Fruit fly (Drosophila melanogaster) whole organism, embryonic: ENCODE results near the gene Nup43.

Source experiments
- BtbVII ChIP-seq: fragments of 200-800 bp; sonication (Bioruptor generic); optimal IDR thresholded peaks from 3 replicates; lab custom pipeline; 2017; ENCODE audit warnings: missing biosample characterization, mild to moderate bottlenecking, missing genetic modification characterization
- CG11504 ChIP-seq: fragments of 200-800 bp; sonication (Bioruptor generic); optimal IDR thresholded peaks from 3 replicates; lab custom pipeline; 2019; ENCODE audit warnings: missing biosample characterization, mild to moderate bottlenecking, missing genetic modification characterization, moderate library complexity
- CG11723 ChIP-seq: fragments of 200-800 bp; sonication (Bioruptor generic); optimal IDR thresholded peaks from 2 replicates; lab custom pipeline; 2017; ENCODE audit warnings: missing biosample characterization, mild to moderate bottlenecking, missing genetic modification characterization
- CG13775 ChIP-seq: fragments of 200-800 bp; sonication (Bioruptor generic); optimal IDR thresholded peaks from 3 replicates; lab custom pipeline; 2017; ENCODE audit warnings: missing biosample characterization, mild to moderate bottlenecking, missing genetic modification characterization
- CG15269 ChIP-seq: fragments of 200-800 bp; sonication (Bioruptor generic); optimal IDR thresholded peaks from 2 replicates; lab custom pipeline; 2018; ENCODE audit warnings: missing biosample characterization, mild to moderate bottlenecking, missing genetic modification characterization, moderate library complexity
- CG15479 ChIP-seq: fragments of 200-800 bp; sonication (Bioruptor generic); optimal IDR thresholded peaks from 3 replicates; lab custom pipeline; 2019; ENCODE audit warnings: missing biosample characterization, mild to moderate bottlenecking, missing genetic modification characterization, moderate library complexity
- CG18476 ChIP-seq: fragments of 200-800 bp; sonication (Bioruptor generic); optimal IDR thresholded peaks from 2 replicates; lab custom pipeline; 2016; ENCODE audit warnings: missing biosample characterization, mild to moderate bottlenecking, missing genetic modification characterization
- CG2116 ChIP-seq: fragments of 200-800 bp; sonication (Bioruptor generic); optimal IDR thresholded peaks from 3 replicates; lab custom pipeline; 2018; ENCODE audit warnings: missing biosample characterization, mild to moderate bottlenecking, missing genetic modification characterization
- CG2678 ChIP-seq: fragments of 200-800 bp; sonication (Bioruptor generic); optimal IDR thresholded peaks from 3 replicates; lab custom pipeline; 2019; ENCODE audit warnings: missing biosample characterization, mild to moderate bottlenecking, missing genetic modification characterization, moderate library complexity
- CG30403 ChIP-seq: fragments of 200-800 bp; sonication (Bioruptor generic); optimal IDR thresholded peaks from 3 replicates; lab custom pipeline; 2016; ENCODE audit warnings: missing biosample characterization, missing genetic modification characterization
- CG31365 ChIP-seq: fragments of 200-800 bp; sonication (Bioruptor generic); optimal IDR thresholded peaks from 2 replicates; lab custom pipeline; 2018; ENCODE audit warnings: missing biosample characterization, mild to moderate bottlenecking, missing genetic modification characterization
- CG3281 ChIP-seq: fragments of 200-800 bp; sonication (Bioruptor generic); optimal IDR thresholded peaks from 3 replicates; lab custom pipeline; 2017; ENCODE audit warnings: missing biosample characterization, mild to moderate bottlenecking, missing genetic modification characterization
- CG4404 ChIP-seq: fragments of 200-800 bp; sonication (Bioruptor generic); IDR thresholded peaks from 2 replicates; pipeline ENCODE4 v1.3.6; 2022; ENCODE audit warnings: missing biosample characterization, missing genetic modification characterization
- CG6175 ChIP-seq: fragments of 200-800 bp; sonication (Bioruptor generic); IDR thresholded peaks from 3 replicates; pipeline ENCODE4 v1.3.6; 2022; ENCODE audit warnings: missing biosample characterization, missing genetic modification characterization
- CG7839 ChIP-seq: fragments of 200-800 bp; sonication (Bioruptor generic); optimal IDR thresholded peaks from 3 replicates; lab custom pipeline; 2018; ENCODE audit warnings: missing biosample characterization, mild to moderate bottlenecking, missing genetic modification characterization, moderate library complexity
- CG9609 ChIP-seq: fragments of 200-800 bp; sonication (Bioruptor generic); optimal IDR thresholded peaks from 3 replicates; lab custom pipeline; 2016; ENCODE audit warnings: missing biosample characterization, missing genetic modification characterization
- Dll ChIP-seq: fragments of 200-800 bp; sonication (Bioruptor generic); IDR thresholded peaks from 4 replicates; pipeline ENCODE4 v1.3.6; 2022; ENCODE audit warnings: missing biosample characterization, missing genetic modification characterization; ENCODE audit not compliant: partially characterized antibody
- Dp ChIP-seq: fragments of 200-800 bp; sonication (Bioruptor generic); optimal IDR thresholded peaks from 2 replicates; lab custom pipeline; 2018; ENCODE audit warnings: missing biosample characterization, mild to moderate bottlenecking, missing genetic modification characterization, moderate library complexity
- Drgx ChIP-seq: fragments of 200-800 bp; sonication (Bioruptor generic); IDR thresholded peaks from 2 replicates; pipeline ENCODE4 v1.3.6; 2022; ENCODE audit warnings: missing biosample characterization, missing genetic modification characterization
- Lim3 ChIP-seq: fragments of 200-800 bp; sonication (Bioruptor generic); IDR thresholded peaks from 2 replicates; pipeline ENCODE4 v1.3.6; 2022; ENCODE audit warnings: missing biosample characterization, missing genetic modification characterization
- Oli ChIP-seq: fragments of 200-800 bp; sonication (Bioruptor generic); optimal IDR thresholded peaks from 2 replicates; lab custom pipeline; 2018; ENCODE audit warnings: missing biosample characterization, mild to moderate bottlenecking, missing genetic modification characterization, moderate library complexity
- Scr ChIP-seq: fragments of 200-800 bp; sonication (Bioruptor generic); IDR thresholded peaks from 2 replicates; pipeline ENCODE4 v1.3.6; 2022; ENCODE audit warnings: missing biosample characterization, missing genetic modification characterization; ENCODE audit not compliant: partially characterized antibody
- Sox102F ChIP-seq: fragments of 200-800 bp; sonication (Bioruptor generic); optimal IDR thresholded peaks from 2 replicates; lab custom pipeline; 2018; ENCODE audit warnings: missing biosample characterization, mild to moderate bottlenecking, missing genetic modification characterization, moderate library complexity
- Vsx1 ChIP-seq: fragments of 200-800 bp; sonication (Bioruptor generic); optimal IDR thresholded peaks from 2 replicates; lab custom pipeline; 2017; ENCODE audit warnings: missing biosample characterization, mild to moderate bottlenecking, missing genetic modification characterization, missing genetic modification reagents
- ara ChIP-seq: fragments of 200-800 bp; sonication (Bioruptor generic); IDR thresholded peaks from 2 replicates; pipeline ENCODE4 v1.3.6; 2022; ENCODE audit warnings: missing biosample characterization, missing genetic modification characterization
- bsh ChIP-seq, 2 experiments: fragments of 200-800 bp; sonication (Bioruptor generic); optimal IDR thresholded peaks; 2 replicates each; lab custom pipeline; 2017 to 2018; ENCODE audit warnings: mild to moderate bottlenecking in 2 of 2, missing biosample characterization in 2 of 2, missing genetic modification characterization in 2 of 2, moderate library complexity in 1 of 2
- da ChIP-seq: fragments of 200-800 bp; sonication (Bioruptor generic); optimal IDR thresholded peaks from 2 replicates; lab custom pipeline; 2016; ENCODE audit warnings: missing biosample characterization, missing genetic modification characterization
- dan ChIP-seq: fragments of 200-800 bp; sonication (Bioruptor generic); IDR thresholded peaks from 2 replicates; pipeline ENCODE4 v1.3.6; 2022; ENCODE audit warnings: missing biosample characterization, missing genetic modification characterization
- dysf ChIP-seq: fragments of 200-800 bp; sonication (Bioruptor generic); IDR thresholded peaks from 3 replicates; pipeline ENCODE4 v1.3.6; 2022; ENCODE audit warnings: missing biosample characterization, missing genetic modification characterization
- fd96Cb ChIP-seq: fragments of 200-800 bp; sonication (Bioruptor generic); optimal IDR thresholded peaks from 2 replicates; lab custom pipeline; 2018; ENCODE audit warnings: missing biosample characterization, mild to moderate bottlenecking, missing genetic modification characterization, moderate library complexity
- fu2 ChIP-seq: fragments of 200-800 bp; sonication (Bioruptor generic); optimal IDR thresholded peaks from 2 replicates; lab custom pipeline; 2016; ENCODE audit warnings: missing biosample characterization, missing genetic modification characterization
- gro ChIP-seq: fragments of 200-800 bp; sonication (Bioruptor generic); optimal IDR thresholded peaks from 2 replicates; lab custom pipeline; 2016; ENCODE audit warnings: missing biosample characterization, missing genetic modification characterization
- her ChIP-seq: fragments of 200-800 bp; sonication (Bioruptor generic); optimal IDR thresholded peaks from 2 replicates; lab custom pipeline; 2016; ENCODE audit warnings: missing biosample characterization, missing genetic modification characterization
- hkb ChIP-seq, 2 experiments: fragments of 200-800 bp in 1 of 2; fragments of >200 bp in 1 of 2; sonication (Bioruptor generic) in 1 of 2; IDR thresholded peaks in 1 of 2; optimal IDR thresholded peaks in 1 of 2; 2 replicates each; pipeline versions ENCODE4 v1.3.6 to Lab custom; 2017 to 2022; ENCODE audit warnings: missing biosample characterization in 1 of 2, missing genetic modification characterization in 1 of 2
- lmd ChIP-seq: fragments of 200-800 bp; sonication (Bioruptor generic); IDR thresholded peaks from 2 replicates; pipeline ENCODE4 v1.3.6; 2022; ENCODE audit warnings: missing biosample characterization, missing genetic modification characterization
- mam ChIP-seq: fragments of 200-800 bp; sonication (Bioruptor generic); optimal IDR thresholded peaks from 3 replicates; lab custom pipeline; 2016; ENCODE audit warnings: missing biosample characterization, missing genetic modification characterization
- onecut ChIP-seq: fragments of 200-800 bp; sonication (Bioruptor generic); IDR thresholded peaks from 2 replicates; pipeline ENCODE4 v1.3.6; 2022; ENCODE audit warnings: missing biosample characterization, missing genetic modification characterization
- prd ChIP-seq, 3 experiments: fragments of >200 bp in 2 of 3; fragments of 200-800 bp in 1 of 3; sonication (Bioruptor generic) in 1 of 3; optimal IDR thresholded peaks in 2 of 3; IDR thresholded peaks in 1 of 3; 2 replicates in 2 of 3; 3 replicates in 1 of 3; pipeline versions ENCODE4 v1.3.6 to Lab custom; 2017 to 2022; ENCODE audit warnings: missing biosample characterization in 1 of 3, missing genetic modification characterization in 1 of 3
- psq ChIP-seq: fragments of 200-800 bp; sonication (Bioruptor generic); optimal IDR thresholded peaks from 2 replicates; lab custom pipeline; 2017; ENCODE audit warnings: missing biosample characterization, missing genetic modification characterization
- ranshi ChIP-seq: fragments of 200-800 bp; sonication (Bioruptor generic); IDR thresholded peaks from 2 replicates; pipeline ENCODE4 v1.3.6; 2022; ENCODE audit warnings: missing biosample characterization, missing genetic modification characterization
- repo ChIP-seq: fragments of 200-800 bp; sonication (Bioruptor generic); optimal IDR thresholded peaks from 2 replicates; lab custom pipeline; 2016; ENCODE audit warnings: missing biosample characterization, missing genetic modification characterization
- sc ChIP-seq, 3 experiments: fragments of >200 bp in 2 of 3; fragments of 200-800 bp in 1 of 3; sonication (Bioruptor generic) in 1 of 3; optimal IDR thresholded peaks; 2 replicates in 2 of 3; 3 replicates in 1 of 3; lab custom pipeline; 2017; ENCODE audit warnings: mild to moderate bottlenecking in 1 of 3, missing biosample characterization in 1 of 3, missing genetic modification characterization in 1 of 3, missing genetic modification reagents in 1 of 3
- sens ChIP-seq: fragments of 200-800 bp; sonication (Bioruptor generic); peaks from one replicate; lab custom pipeline; 2016; ENCODE audit warnings: missing biosample characterization, missing genetic modification characterization
- sr ChIP-seq: fragments of 200-800 bp; sonication (Bioruptor generic); IDR thresholded peaks from 3 replicates; pipeline ENCODE4 v1.3.6; 2022; ENCODE audit warnings: missing biosample characterization, missing genetic modification characterization
- ttk ChIP-seq: fragments of 200-800 bp; sonication (Bioruptor generic); IDR thresholded peaks from 2 replicates; pipeline ENCODE4 v2.1.2; 2022; ENCODE audit warnings: missing biosample characterization, missing genetic modification characterization
- wdn ChIP-seq: fragments of 200-800 bp; sonication (Bioruptor generic); IDR thresholded peaks from 2 replicates; pipeline ENCODE4 v1.3.6; 2022; ENCODE audit warnings: missing biosample characterization, missing genetic modification characterization
- z ChIP-seq: fragments of 200-800 bp; sonication (Bioruptor generic); IDR thresholded peaks from 3 replicates; pipeline ENCODE4 v1.3.6; 2022; ENCODE audit warnings: missing biosample characterization, missing genetic modification characterization

The Nup43 gene

DNA sequence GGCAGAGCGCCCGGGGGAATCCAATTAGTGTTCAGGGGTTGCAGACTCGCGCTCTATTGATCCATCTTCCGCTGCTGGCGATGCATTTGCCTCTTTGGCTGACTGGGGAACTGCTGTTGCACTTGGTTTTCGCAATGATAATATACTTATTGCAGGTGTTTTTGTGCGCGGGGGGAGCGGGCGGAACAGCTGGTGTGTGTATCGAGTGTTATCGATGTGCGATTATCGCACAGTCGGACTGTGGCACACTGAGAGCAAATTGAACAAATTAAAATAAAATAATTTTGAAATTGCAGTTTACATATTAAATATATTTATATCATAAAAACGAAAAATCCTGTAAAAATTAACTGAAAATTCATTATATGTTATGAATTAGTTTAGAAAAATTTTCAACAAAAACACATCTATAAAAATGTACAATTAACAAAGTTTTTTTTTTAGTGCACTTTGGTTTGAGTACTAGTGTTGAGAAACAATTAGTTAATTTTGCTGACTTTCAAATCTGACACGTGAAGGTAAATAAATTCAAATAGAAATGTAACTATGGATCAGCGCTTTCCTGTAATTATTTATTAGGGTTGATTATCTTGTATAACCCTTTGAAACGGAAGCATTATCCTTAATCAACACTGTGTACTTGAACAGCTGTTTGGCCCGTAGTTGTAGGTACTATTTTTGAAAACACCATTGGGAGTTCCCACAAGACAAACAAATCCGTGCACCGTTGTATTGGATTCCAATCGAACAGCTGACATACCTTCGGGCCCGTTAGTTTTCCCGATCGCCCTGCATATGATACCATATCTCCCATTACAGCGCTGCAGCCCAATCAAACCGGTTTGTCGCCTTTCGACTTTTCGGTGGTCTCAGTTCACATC is 36.4 kb downstream of the Nup43 start, which contains the start of the genes Wdr37 and koko (continued):
- peak; percentile 98 for TF ChIP-seq Sox102F
- TF ChIP-seq mam = peak; percentile 83
- peak; percentile 98 for TF ChIP-seq CG15269
- peak; percentile 61; the same call in 2 of the 4 replicates for TF ChIP-seq Dll (GFP tag; lab: Robert Waterston, UW)
- TF ChIP-seq gro (GFP tag; lab: Kevin White, UChicago) = peak; percentile 49
- peak; percentile 50; the same call in 1 of the 3 replicates for TF ChIP-seq sr
- peak; percentile 63 for TF ChIP-seq CG15479
- peak; percentile 57 for TF ChIP-seq Scr (GFP tag; lab: Robert Waterston, UW)
- TF ChIP-seq CG2678 = peak; percentile 98
- TF ChIP-seq CG9609 (GFP tag; lab: Kevin White, UChicago) = peak; percentile 74
- TF ChIP-seq sens (GFP tag; lab: Kevin White, UChicago) = peak; percentile 99
- TF ChIP-seq Dp (GFP tag; lab: Kevin White, UChicago) = peak; percentile 49
- peak; percentile 85 for TF ChIP-seq Lim3 (GFP tag; lab: Robert Waterston, UW)
- TF ChIP-seq wdn (GFP tag; lab: Robert Waterston, UW) = peak; percentile 94
- peak; percentile 90 for TF ChIP-seq CG2116 (GFP tag; lab: Kevin White, UChicago)
- peak; percentile 93 for TF ChIP-seq CG18476 (GFP tag; lab: Kevin White, UChicago)
- peak; percentile 99 for TF ChIP-seq ttk (GFP tag; lab: Robert Waterston, UW)
- TF ChIP-seq sc (optimal IDR thresholded peaks at IDR 0.05; lab: Kevin White, UChicago) = no peak
- peak; percentile 92 for TF ChIP-seq sc (GFP tag; optimal IDR thresholded peaks at IDR 0.05; lab: Kevin White, UChicago)
- peak; percentile 97 for TF ChIP-seq CG11504 (tag; lab: Kevin White, UChicago)
- TF ChIP-seq CG6175 (GFP tag; lab: Robert Waterston, UW) = peak; percentile 92
- TF ChIP-seq z (GFP tag; lab: Robert Waterston, UW) = 0 out of 3 replicates have a peak, but pooled peaks have one; percentile 8
- TF ChIP-seq lmd (GFP tag; lab: Robert Waterston, UW) = peak; percentile 98
- peak; percentile 93 for TF ChIP-seq BtbVII (GFP tag; lab: Kevin White, UChicago)
- TF ChIP-seq ara = peak; percentile 97
- peak; percentile 99 for TF ChIP-seq dysf
- TF ChIP-seq onecut (GFP tag; lab: Robert Waterston, UW) = peak; percentile 89
- peak; percentile 52 for TF ChIP-seq fu2
- peak; percentile 91 for TF ChIP-seq dan (GFP tag; lab: Robert Waterston, UW)
- TF ChIP-seq prd (optimal IDR thresholded peaks at IDR 0.05; lab: Kevin White, UChicago) = no peak
- peak; percentile 99 for TF ChIP-seq prd (GFP tag; IDR thresholded peaks at IDR 0.05; lab: Robert Waterston, UW)
- TF ChIP-seq CG13775 (GFP tag; lab: Kevin White, UChicago) = peak; percentile 98
- TF ChIP-seq da (GFP tag; lab: Kevin White, UChicago) = no peak
- peak; percentile 5 for TF ChIP-seq CG31365 (tag; lab: Kevin White, UChicago)
- TF ChIP-seq bsh (GFP tag; optimal IDR thresholded peaks at IDR 0.05; lab: Kevin White, UChicago) = peak; percentile 37 to 98
- TF ChIP-seq CG3281 (GFP tag; lab: Kevin White, UChicago) = peak; percentile 94
- TF ChIP-seq Drgx (GFP tag; lab: Robert Waterston, UW) = peak; percentile 98
- peak; percentile 44 for TF ChIP-seq her
- peak; percentile 86 for TF ChIP-seq CG11723 (GFP tag; lab: Kevin White, UChicago)
- peak; percentile 80 for TF ChIP-seq Vsx1 (GFP tag; lab: Kevin White, UChicago)
- TF ChIP-seq CG7839 = peak; percentile 98
- peak; percentile 98 for TF ChIP-seq CG4404 (GFP tag; lab: Robert Waterston, UW)
- peak; percentile 77 for TF ChIP-seq fd96Cb (tag; lab: Kevin White, UChicago)
- peak; percentile 63 for TF ChIP-seq repo (GFP tag; lab: Kevin White, UChicago)
- peak; percentile 90 for TF ChIP-seq psq
- TF ChIP-seq CG30403 (GFP tag; lab: Kevin White, UChicago) = peak; percentile 98
- TF ChIP-seq Oli (tag; lab: Kevin White, UChicago) = peak; percentile 97
- TF ChIP-seq ranshi (GFP tag; lab: Robert Waterston, UW) = peak; percentile 98
- no peak for TF ChIP-seq hkb (optimal IDR thresholded peaks at IDR 0.05; lab: Kevin White, UChicago)
- peak; percentile 97 for TF ChIP-seq hkb (GFP tag; IDR thresholded peaks at IDR 0.05; lab: Robert Waterston, UW)
